Worm (Caenorhabditis elegans) whole organism, late embryonic: ENCODE measurements around the gene xbx-5.

ENCODE experiments used
- nfya-1 ChIP-seq: sonication (generic microtip); optimal IDR thresholded peaks from 2 replicates; lab custom pipeline; 2017; ENCODE audit warnings: missing genetic modification characterization, mild to moderate bottlenecking, missing compliant biosample characterization, antibody characterized with exemption, moderate library complexity
- sdc-2 ChIP-seq: sonication (generic microtip); optimal IDR thresholded peaks from 2 replicates; lab custom pipeline; 2016; ENCODE audit warnings: missing genotype, missing genetic modification characterization, missing compliant biosample characterization

- TF ChIP-seq nfya-1 (tag; lab: Kevin White, UChicago) (no peak), sdc-2 (tag; lab: Kevin White, UChicago) (no peak)
Observed at ce11 chrIII:3781827-3782226, 22.4 kb downstream of the xbx-5 start.
